Worm (Caenorhabditis elegans): ENCODE results near the gene C03F11.4.

The C03F11.4 gene

ce11 chrX:5365437-5365836, 40.8 kb downstream of the C03F11.4 start, which contains the start of gene F35C8.5:
Gene F35C8.5, plus strand, starts transcription at chrX:5365813.
- TF ChIP-seq unc-42 (tag; optimal IDR thresholded peaks at IDR 0.05) (no peak), syd-9 (tag; optimal IDR thresholded peaks at IDR 0.05) (no peak), elt-2 (tag; optimal IDR thresholded peaks at IDR 0.05) (peak; percentile 5), ceh-9 (tag; optimal IDR thresholded peaks at IDR 0.05) (no peak), hlh-6 (tag; optimal IDR thresholded peaks at IDR 0.05) (no peak)

ce11 chrX:5364222-5364621, 42.0 kb downstream of the C03F11.4 start, which contains the start of gene chtl-1:
Gene chtl-1, minus strand, starts transcription at chrX:5364322.
- TF ChIP-seq fkh-10 (GFP tag; optimal IDR thresholded peaks at IDR 0.05) (no peak), K02D7.2 (tag; optimal IDR thresholded peaks at IDR 0.05) (no peak)

DNA sequence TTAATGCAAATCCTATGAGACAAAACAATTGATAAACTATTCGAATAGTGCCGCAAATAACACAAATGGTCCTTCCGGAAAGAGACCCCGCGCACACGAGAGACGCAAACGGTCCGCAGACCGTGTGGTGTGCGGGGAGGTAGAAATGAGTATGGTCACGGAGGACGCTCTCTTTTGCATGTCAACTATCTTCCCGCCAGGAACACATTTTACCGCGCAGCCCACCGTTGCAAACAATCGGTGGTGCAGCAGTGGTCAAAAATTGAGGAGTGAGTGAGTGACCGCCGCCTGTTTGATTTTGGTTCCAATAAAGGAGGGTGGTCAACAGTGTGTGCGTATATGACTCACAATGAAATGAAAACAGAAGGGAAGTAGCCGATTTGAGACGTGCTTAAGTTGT, 45.6 kb downstream of the C03F11.4 start:
- TF ChIP-seq ref-2 (tag; optimal IDR thresholded peaks at IDR 0.05) (peak; percentile 38), sdc-2 (tag; optimal IDR thresholded peaks at IDR 0.05) (peak; percentile 56), T23F11.4 (GFP tag; optimal IDR thresholded peaks at IDR 0.05) (no peak), tbx-2 (tag; optimal IDR thresholded peaks at IDR 0.05) (peak; percentile 61), pha-2 (tag; optimal IDR thresholded peaks at IDR 0.05) (peak; percentile 21), ceh-30 (tag; optimal IDR thresholded peaks at IDR 0.05) (no peak), F13H6.1 (tag; optimal IDR thresholded peaks at IDR 0.05) (no peak), hlh-6 (tag; optimal IDR thresholded peaks at IDR 0.05) (no peak), elt-2 (tag; optimal IDR thresholded peaks at IDR 0.05) (no peak), pqm-1 (tag; optimal IDR thresholded peaks at IDR 0.05) (no peak)

- TF ChIP-seq sox-2 (GFP tag; IDR thresholded peaks at IDR 0.05) (no peak), dve-1 (tag; optimal IDR thresholded peaks at IDR 0.05) (no peak), ceh-19 (GFP tag; optimal IDR thresholded peaks at IDR 0.05) (no peak), npax-4 (tag; optimal IDR thresholded peaks at IDR 0.05) (no peak), ceh-14 (tag; optimal IDR thresholded peaks at IDR 0.05) (no peak), rnt-1 (tag; optimal IDR thresholded peaks at IDR 0.05) (no peak), tbx-7 (tag; optimal IDR thresholded peaks at IDR 0.05) (no peak), ahr-1 (tag; optimal IDR thresholded peaks at IDR 0.05) (no peak), fax-1 (tag; optimal IDR thresholded peaks at IDR 0.05) (no peak), T23F11.4 (GFP tag; optimal IDR thresholded peaks at IDR 0.05) (no peak), nfya-1 (tag; optimal IDR thresholded peaks at IDR 0.05) (no peak), syd-9 (tag; optimal IDR thresholded peaks at IDR 0.05) (no peak), ceh-18 (tag; optimal IDR thresholded peaks at IDR 0.05) (no peak), K09A11.1 (tag; optimal IDR thresholded peaks at IDR 0.05; ENCODE audit: insufficient read depth) (no peak), lin-11 (tag; optimal IDR thresholded peaks at IDR 0.05) (no peak)
These were observed 51.0 kb downstream of the C03F11.4 start for ce11 chrX:5355253-5355652.

DNA sequence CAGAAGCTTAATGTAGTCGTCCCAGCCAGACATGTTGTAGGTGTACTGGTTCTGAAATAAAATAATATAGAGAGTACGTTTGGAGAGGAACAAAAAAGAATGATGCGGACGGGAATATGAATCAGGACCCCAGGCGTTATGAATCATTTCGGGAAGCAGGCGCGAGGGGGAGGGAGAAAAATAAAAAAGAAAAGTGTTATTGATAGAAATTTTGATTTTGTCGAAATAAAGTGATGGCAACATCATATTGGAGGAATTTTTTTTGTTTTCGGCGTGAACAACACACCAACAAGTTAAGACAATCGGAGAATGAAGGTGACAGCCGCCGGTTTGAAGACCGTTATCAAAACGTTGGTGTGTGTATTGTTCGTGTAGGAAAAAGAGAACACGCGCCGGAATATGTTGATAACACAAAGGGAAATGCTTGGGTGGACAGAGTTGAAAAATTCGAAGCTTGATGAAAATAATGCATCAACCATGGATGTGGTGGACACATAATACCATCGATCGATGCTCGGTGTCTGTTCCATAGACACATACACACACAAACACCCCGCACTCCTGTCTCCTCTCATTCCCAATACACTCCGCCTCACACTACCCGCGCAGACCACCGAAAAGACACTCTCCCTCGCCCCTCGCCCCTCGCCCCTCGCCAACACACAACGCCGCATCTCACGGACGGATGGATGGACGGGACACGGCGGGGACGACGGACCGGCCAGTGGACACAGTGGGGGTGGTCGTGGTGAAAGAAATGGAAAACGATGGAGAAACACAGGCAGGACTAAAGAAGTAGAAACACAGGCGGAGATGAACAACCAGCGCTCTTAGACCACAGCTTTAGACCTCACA, 52.0 kb downstream of the C03F11.4 start, which contains the start of gene pfn-2:
Gene pfn-2 (minus strand): TSS at position 51 of the 855 bp plus-strand sequence.
- TF ChIP-seq unc-86 (tag; optimal IDR thresholded peaks at IDR 0.05) = no peak
- peak; percentile 18 for TF ChIP-seq dmd-4 (tag; optimal IDR thresholded peaks at IDR 0.05; ENCODE audit: borderline replicate concordance)
- TF ChIP-seq C08G9.2 (tag; optimal IDR thresholded peaks at IDR 0.05) = peak; percentile 52
- no peak for TF ChIP-seq che-1 (tag; optimal IDR thresholded peaks at IDR 0.05)
- peak; percentile 45 for TF ChIP-seq pat-9 (tag; optimal IDR thresholded peaks at IDR 0.05)
- no peak for TF ChIP-seq hlh-13 (GFP tag; optimal IDR thresholded peaks at IDR 0.05)
- peak; percentile 66 for TF ChIP-seq ceh-19 (GFP tag; optimal IDR thresholded peaks at IDR 0.05)
- peak; percentile 18 for TF ChIP-seq ceh-9 (tag; optimal IDR thresholded peaks at IDR 0.05)
- TF ChIP-seq ceh-14 (tag; optimal IDR thresholded peaks at IDR 0.05) = peak; percentile 38
- TF ChIP-seq ama-1 (optimal IDR thresholded peaks at IDR 0.05) = no peak
- TF ChIP-seq F13H6.1 (tag; optimal IDR thresholded peaks at IDR 0.05) = peak; percentile 32
- peak; percentile 48 for TF ChIP-seq ceh-6 (GFP tag; optimal IDR thresholded peaks at IDR 0.05)
- TF ChIP-seq hlh-6 (tag; optimal IDR thresholded peaks at IDR 0.05) = peak; percentile 9
- peak; percentile 10 for TF ChIP-seq nfya-1 (tag; optimal IDR thresholded peaks at IDR 0.05)
- peak; percentile 27 for TF ChIP-seq sdc-2 (tag; optimal IDR thresholded peaks at IDR 0.05)
- peak; percentile 62 for TF ChIP-seq ceh-31 (tag; optimal IDR thresholded peaks at IDR 0.05)
- TF ChIP-seq ceh-2 (tag; optimal IDR thresholded peaks at IDR 0.05) = peak; percentile 50
- TF ChIP-seq ceh-34 (tag; optimal IDR thresholded peaks at IDR 0.05) = peak; percentile 68
- TF ChIP-seq tbx-7 (tag; optimal IDR thresholded peaks at IDR 0.05) = no peak
- no peak for TF ChIP-seq nhr-232 (tag; optimal IDR thresholded peaks at IDR 0.05)
- no peak for TF ChIP-seq unc-55 (GFP tag; optimal IDR thresholded peaks at IDR 0.05)
- TF ChIP-seq sox-4 (tag; optimal IDR thresholded peaks at IDR 0.05) = peak; percentile 20
- no peak for TF ChIP-seq K09A11.1 (tag; optimal IDR thresholded peaks at IDR 0.05; ENCODE audit: insufficient read depth)
- peak; percentile 20 for TF ChIP-seq tbx-2 (tag; optimal IDR thresholded peaks at IDR 0.05)
